Fruit fly (Drosophila melanogaster): ENCODE results near the gene CG4520.

CG4520 gene

dm6 chr3R:15762815-15763214, 18.4 kb downstream of the CG4520 start, which contains the start of gene CG12784:
Gene CG12784, plus strand, starts transcription at chr3R:15763115.
- TF ChIP-seq CG1620 (GFP tag; optimal IDR thresholded peaks at IDR 0.05) (no peak), kay (GFP tag; ENCODE audit: borderline replicate concordance) (no peak), CG7045 (GFP tag; optimal IDR thresholded peaks at IDR 0.05) (no peak), CG14711 (tag; optimal IDR thresholded peaks at IDR 0.05) (no peak), Crg-1 (GFP tag; optimal IDR thresholded peaks at IDR 0.05) (no peak), tj (GFP tag; optimal IDR thresholded peaks at IDR 0.05) (no peak), ovo (GFP tag; optimal IDR thresholded peaks at IDR 0.05) (no peak), pad (GFP tag; optimal IDR thresholded peaks at IDR 0.05) (no peak), toe (GFP tag; optimal IDR thresholded peaks at IDR 0.05) (no peak), Hr96 (GFP tag; optimal IDR thresholded peaks at IDR 0.05) (no peak), CG11617 (GFP tag; optimal IDR thresholded peaks at IDR 0.05) (no peak), cic (GFP tag; optimal IDR thresholded peaks at IDR 0.05) (no peak)

- TF ChIP-seq Hr96 (GFP tag; optimal IDR thresholded peaks at IDR 0.05), result no peak
- TF ChIP-seq tj (GFP tag; optimal IDR thresholded peaks at IDR 0.05), result no peak
- TF ChIP-seq cnc (optimal IDR thresholded peaks at IDR 0.05), result no peak
- no peak for TF ChIP-seq Crg-1 (GFP tag; optimal IDR thresholded peaks at IDR 0.05)
- no peak for TF ChIP-seq pad (GFP tag; optimal IDR thresholded peaks at IDR 0.05)
- TF ChIP-seq toe (GFP tag; optimal IDR thresholded peaks at IDR 0.05), result no peak
- TF ChIP-seq CG12768 (GFP tag; optimal IDR thresholded peaks at IDR 0.05), result no peak
- no peak for TF ChIP-seq bab1 (GFP tag; optimal IDR thresholded peaks at IDR 0.05)
- no peak for TF ChIP-seq Clk (GFP tag; optimal IDR thresholded peaks at IDR 0.05)
- no peak for TF ChIP-seq Mnt (GFP tag; optimal IDR thresholded peaks at IDR 0.05)
- TF ChIP-seq CG11617 (GFP tag; optimal IDR thresholded peaks at IDR 0.05), result no peak
- no peak for TF ChIP-seq CG33017 (tag; optimal IDR thresholded peaks at IDR 0.05)
- TF ChIP-seq CG14711 (tag; optimal IDR thresholded peaks at IDR 0.05), result no peak
- TF ChIP-seq ovo (GFP tag; optimal IDR thresholded peaks at IDR 0.05), result no peak
- TF ChIP-seq CG7101 (tag; optimal IDR thresholded peaks at IDR 0.05), result no peak
- no peak for TF ChIP-seq cic (GFP tag; optimal IDR thresholded peaks at IDR 0.05)
Measured at dm6 chr3R:15767338-15767737, 22.9 kb downstream of the CG4520 start, which contains the start of gene CG5623. Gene CG5623, minus strand, starts transcription at chr3R:15767438.

- no peak for TF ChIP-seq CG7101 (tag; optimal IDR thresholded peaks at IDR 0.05)
- TF ChIP-seq tj (GFP tag; optimal IDR thresholded peaks at IDR 0.05), result no peak
- no peak for TF ChIP-seq Clk (GFP tag; optimal IDR thresholded peaks at IDR 0.05)
- TF ChIP-seq Hr96 (GFP tag; optimal IDR thresholded peaks at IDR 0.05), result no peak
- no peak for TF ChIP-seq CG7045 (GFP tag; optimal IDR thresholded peaks at IDR 0.05)
- no peak for TF ChIP-seq CG12768 (GFP tag; optimal IDR thresholded peaks at IDR 0.05)
- TF ChIP-seq CG11617 (GFP tag; optimal IDR thresholded peaks at IDR 0.05), result no peak
- no peak for TF ChIP-seq kay (GFP tag; ENCODE audit: borderline replicate concordance)
- TF ChIP-seq CG14711 (tag; optimal IDR thresholded peaks at IDR 0.05), result no peak
- TF ChIP-seq pad (GFP tag; optimal IDR thresholded peaks at IDR 0.05), result no peak
- no peak for TF ChIP-seq toe (GFP tag; optimal IDR thresholded peaks at IDR 0.05)
- TF ChIP-seq CG33017 (tag; optimal IDR thresholded peaks at IDR 0.05), result no peak
- no peak for TF ChIP-seq cnc (optimal IDR thresholded peaks at IDR 0.05)
- TF ChIP-seq CG1620 (GFP tag; optimal IDR thresholded peaks at IDR 0.05), result no peak
- TF ChIP-seq bab1 (GFP tag; optimal IDR thresholded peaks at IDR 0.05), result no peak
- TF ChIP-seq Mnt (GFP tag; optimal IDR thresholded peaks at IDR 0.05), result no peak
- no peak for TF ChIP-seq Crg-1 (GFP tag; optimal IDR thresholded peaks at IDR 0.05)
- TF ChIP-seq ovo (GFP tag; optimal IDR thresholded peaks at IDR 0.05), result no peak
- TF ChIP-seq cic (GFP tag; optimal IDR thresholded peaks at IDR 0.05), result no peak
Measured at dm6 chr3R:15768900-15769299, 24.4 kb downstream of the CG4520 start.

- TF ChIP-seq CG11617 (GFP tag; optimal IDR thresholded peaks at IDR 0.05) (no peak), Mnt (GFP tag; optimal IDR thresholded peaks at IDR 0.05) (no peak), pad (GFP tag; optimal IDR thresholded peaks at IDR 0.05) (no peak), kay (GFP tag; ENCODE audit: borderline replicate concordance) (no peak), CG1620 (GFP tag; optimal IDR thresholded peaks at IDR 0.05) (no peak), CG7101 (tag; optimal IDR thresholded peaks at IDR 0.05) (no peak), ovo (GFP tag; optimal IDR thresholded peaks at IDR 0.05) (no peak), CG33017 (tag; optimal IDR thresholded peaks at IDR 0.05) (no peak), CG14711 (tag; optimal IDR thresholded peaks at IDR 0.05) (no peak), Crg-1 (GFP tag; optimal IDR thresholded peaks at IDR 0.05) (no peak), Clk (GFP tag; optimal IDR thresholded peaks at IDR 0.05) (no peak), CG12768 (GFP tag; optimal IDR thresholded peaks at IDR 0.05) (no peak), bab1 (GFP tag; optimal IDR thresholded peaks at IDR 0.05) (no peak), CG5204 (GFP tag; optimal IDR thresholded peaks at IDR 0.05) (no peak)
Measured at dm6 chr3R:15774128-15774527, 29.7 kb downstream of the CG4520 start, which contains the start of gene Ttc26. Gene Ttc26, plus strand, starts transcription at chr3R:15774416.

- TF ChIP-seq kay (GFP tag; ENCODE audit: borderline replicate concordance), result no peak
- no peak for TF ChIP-seq tj (GFP tag; optimal IDR thresholded peaks at IDR 0.05)
- no peak for TF ChIP-seq cic (GFP tag; optimal IDR thresholded peaks at IDR 0.05)
- no peak for TF ChIP-seq Clk (GFP tag; optimal IDR thresholded peaks at IDR 0.05)
- TF ChIP-seq cnc (optimal IDR thresholded peaks at IDR 0.05), result no peak
- no peak for TF ChIP-seq CG14711 (tag; optimal IDR thresholded peaks at IDR 0.05)
- TF ChIP-seq CG12768 (GFP tag; optimal IDR thresholded peaks at IDR 0.05), result no peak
- TF ChIP-seq CG7101 (tag; optimal IDR thresholded peaks at IDR 0.05), result no peak
- no peak for TF ChIP-seq pad (GFP tag; optimal IDR thresholded peaks at IDR 0.05)
- no peak for TF ChIP-seq CG1620 (GFP tag; optimal IDR thresholded peaks at IDR 0.05)
- TF ChIP-seq CG5204 (GFP tag; optimal IDR thresholded peaks at IDR 0.05), result no peak
- TF ChIP-seq CG33017 (tag; optimal IDR thresholded peaks at IDR 0.05), result no peak
Measured at dm6 chr3R:15775242-15775641, 30.8 kb downstream of the CG4520 start, which contains the start of gene CG45207. Gene CG45207, minus strand, starts transcription at chr3R:15775342.

dm6 chr3R:15779505-15779904, 35.1 kb downstream of the CG4520 start, which contains the start of gene CG5614:
Gene CG5614, plus strand, starts transcription at chr3R:15779805.
- TF ChIP-seq CG11617 (GFP tag; optimal IDR thresholded peaks at IDR 0.05) (no peak), CG7045 (GFP tag; optimal IDR thresholded peaks at IDR 0.05) (no peak), Crg-1 (GFP tag; optimal IDR thresholded peaks at IDR 0.05) (no peak), CG7101 (tag; optimal IDR thresholded peaks at IDR 0.05) (no peak), bab1 (GFP tag; optimal IDR thresholded peaks at IDR 0.05) (no peak), pad (GFP tag; optimal IDR thresholded peaks at IDR 0.05) (no peak), ovo (GFP tag; optimal IDR thresholded peaks at IDR 0.05) (no peak)

Data from whole organism, adult.